Worm (Caenorhabditis elegans): Measurements from ENCODE around the gene srt-40.

Gene srt-40

DNA sequence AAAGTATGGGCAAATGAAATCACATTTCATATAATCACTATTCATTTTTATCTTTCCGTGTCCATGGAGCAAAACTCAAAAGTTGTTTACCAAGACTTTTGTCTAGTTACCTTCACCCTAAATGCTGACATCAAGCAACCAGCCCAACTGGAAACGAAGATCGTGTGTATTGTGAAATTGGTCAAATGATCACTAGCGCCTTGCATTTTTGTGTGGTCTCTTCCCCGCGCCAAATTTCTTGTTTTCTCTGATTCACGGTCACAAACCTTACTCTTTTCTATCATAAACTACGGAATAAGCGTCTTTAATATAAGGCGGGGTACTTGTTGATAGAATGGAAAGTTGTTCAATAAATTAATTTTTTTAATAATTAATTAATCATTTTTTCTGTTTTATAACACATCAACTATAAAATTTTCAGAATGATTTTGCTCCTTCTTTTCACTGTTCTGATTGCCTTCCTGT, 44.1 kb upstream of the srt-40 start, which contains the start of gene cyp-33C7 (continued):
- TF ChIP-seq lsy-2 (tag; optimal IDR thresholded peaks at IDR 0.05), result no peak
- no peak for TF ChIP-seq nhr-237 (tag; optimal IDR thresholded peaks at IDR 0.05)
- TF ChIP-seq daf-8 (GFP tag; IDR thresholded peaks at IDR 0.05), result no peak
- peak; percentile 98 for TF ChIP-seq nhr-28 (tag; optimal IDR thresholded peaks at IDR 0.05)
- no peak for TF ChIP-seq sdz-12 (GFP tag; optimal IDR thresholded peaks at IDR 0.05)
- peak in 1 of 2 experiments; percentile 1 for TF ChIP-seq hif-1 (tag; optimal IDR thresholded peaks at IDR 0.05)

ce11 chrV:2249310-2249709, 43.2 kb upstream of the srt-40 start, which contains the start of gene cyp-33C6:
Gene cyp-33C6, minus strand, starts transcription at chrV:2249410.
- TF ChIP-seq ama-1 (optimal IDR thresholded peaks at IDR 0.05) (no peak), nhr-25 (tag; optimal IDR thresholded peaks at IDR 0.05; ENCODE audit: borderline replicate concordance, insufficient read depth) (no peak), php-3 (GFP tag; IDR thresholded peaks at IDR 0.05) (no peak), hlh-11 (tag; optimal IDR thresholded peaks at IDR 0.05) (no peak), mxl-3 (GFP tag; optimal IDR thresholded peaks at IDR 0.05) (no peak), rbr-2 (tag; optimal IDR thresholded peaks at IDR 0.05) (no peak), F37D6.2 (tag; optimal IDR thresholded peaks at IDR 0.05) (no peak), cey-2 (tag; optimal IDR thresholded peaks at IDR 0.05; ENCODE audit: borderline replicate concordance, insufficient read depth) (no peak), aly-2 (tag; optimal IDR thresholded peaks at IDR 0.05) (no peak)

DNA sequence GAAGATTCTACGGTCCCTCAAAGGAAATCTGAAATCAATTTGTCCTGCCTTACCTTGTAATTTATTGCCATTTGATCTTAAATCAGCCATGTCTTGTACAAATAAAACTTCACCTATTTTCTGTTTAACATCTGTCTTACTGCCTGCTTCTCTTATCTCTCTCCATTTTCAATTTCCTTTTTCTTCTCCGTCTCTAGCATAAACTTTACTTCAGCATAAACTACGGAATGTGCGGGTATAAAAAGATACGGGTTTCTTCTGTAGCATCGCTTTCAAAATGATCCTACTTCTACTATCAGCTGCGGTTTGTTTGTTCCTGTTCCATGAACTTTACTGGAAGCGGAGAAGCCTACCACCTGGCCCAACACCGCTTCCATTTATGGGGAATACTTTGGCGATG, 38.7 kb upstream of the srt-40 start, which contains the start of gene cyp-33C5:
TSS of gene cyp-33C5 (plus strand) at position 254 of the 400 bp plus-strand sequence.
- TF ChIP-seq hlh-30 (tag; optimal IDR thresholded peaks at IDR 0.05; ENCODE audit: insufficient read depth), result no peak
- no peak for TF ChIP-seq tra-1 (GFP tag; IDR thresholded peaks at IDR 0.05)
- peak; percentile 25 for TF ChIP-seq hlh-11 (tag; optimal IDR thresholded peaks at IDR 0.05)
- no peak for TF ChIP-seq aly-2 (tag; optimal IDR thresholded peaks at IDR 0.05)
- TF ChIP-seq T20F7.1 (GFP tag; optimal IDR thresholded peaks at IDR 0.05), result no peak
- TF ChIP-seq madf-5 (GFP tag; IDR thresholded peaks at IDR 0.05), result no peak
- no peak for TF ChIP-seq F10B5.3 (tag; optimal IDR thresholded peaks at IDR 0.05)
- TF ChIP-seq lir-3 (tag; optimal IDR thresholded peaks at IDR 0.05), result no peak
- no peak for TF ChIP-seq lin-39 (tag; optimal IDR thresholded peaks at IDR 0.05)
- TF ChIP-seq mdl-1 (tag; optimal IDR thresholded peaks at IDR 0.05), result no peak
- TF ChIP-seq daf-16 (GFP tag; optimal IDR thresholded peaks at IDR 0.05), result no peak
- TF ChIP-seq daf-16 (tag; optimal IDR thresholded peaks at IDR 0.05), result peak; percentile 46
- TF ChIP-seq F49E8.2 (tag; optimal IDR thresholded peaks at IDR 0.05; ENCODE audit: borderline replicate concordance), result no peak
- peak; percentile 23 for TF ChIP-seq pqm-1 (tag; optimal IDR thresholded peaks at IDR 0.05)
- no peak for TF ChIP-seq php-3 (GFP tag; IDR thresholded peaks at IDR 0.05)
- TF ChIP-seq snpc-1.2 (GFP tag; IDR thresholded peaks at IDR 0.05), result no peak
- no peak for TF ChIP-seq mep-1 (tag; optimal IDR thresholded peaks at IDR 0.05)
- peak; percentile 54 for TF ChIP-seq dve-1 (tag; optimal IDR thresholded peaks at IDR 0.05; ENCODE audit: insufficient read depth)
- TF ChIP-seq dmd-6 (GFP tag; IDR thresholded peaks at IDR 0.05), result peak; percentile 70
- TF ChIP-seq gei-8 (GFP tag; optimal IDR thresholded peaks at IDR 0.05), result no peak
- no peak for TF ChIP-seq lin-29 (GFP tag; IDR thresholded peaks at IDR 0.05)
- no peak for TF ChIP-seq lim-7 (GFP tag; IDR thresholded peaks at IDR 0.05)
- TF ChIP-seq zip-11 (GFP tag; IDR thresholded peaks at IDR 0.05), result no peak
- no peak for TF ChIP-seq mes-2 (tag; optimal IDR thresholded peaks at IDR 0.05; ENCODE audit: poor library complexity, severe bottlenecking)
- no peak for TF ChIP-seq attf-4 (tag; optimal IDR thresholded peaks at IDR 0.05)
- TF ChIP-seq lin-13 (GFP tag; optimal IDR thresholded peaks at IDR 0.05), result no peak
- no peak for TF ChIP-seq Y105C5A.15 (GFP tag; IDR thresholded peaks at IDR 0.05)
- TF ChIP-seq T26A8.4 (GFP tag; IDR thresholded peaks at IDR 0.05), result no peak
- 0 out of 2 replicates have a peak, but pooled peaks have one; percentile 41 for TF ChIP-seq lin-1 (GFP tag; IDR thresholded peaks at IDR 0.05)
- TF ChIP-seq nhr-28 (tag; optimal IDR thresholded peaks at IDR 0.05), result peak; percentile 98
- TF ChIP-seq duxl-1 (tag; optimal IDR thresholded peaks at IDR 0.05; ENCODE audit: poor library complexity), result peak; percentile 5
